Worm (Caenorhabditis elegans) whole organism, L4/young adult: ENCODE data around the gene EGAP9.3.

ENCODE experiments used
- W03F9.2 ChIP-seq: fragments of 150-350 bp; optimal IDR thresholded peaks from 2 replicates; lab custom pipeline; 2014; ENCODE audit warnings: missing biosample characterization, missing genetic modification characterization
- dao-5 ChIP-seq: sonication (generic microtip); optimal IDR thresholded peaks from 2 replicates; lab custom pipeline; 2016; ENCODE audit warnings: missing genotype, missing genetic modification characterization, moderate library complexity, missing compliant biosample characterization
- him-1 ChIP-seq: sonication (generic microtip); optimal IDR thresholded peaks from 2 replicates; lab custom pipeline; 2016; ENCODE audit warnings: missing genotype, missing genetic modification reagents, missing genetic modification characterization, missing compliant biosample characterization

DNA sequence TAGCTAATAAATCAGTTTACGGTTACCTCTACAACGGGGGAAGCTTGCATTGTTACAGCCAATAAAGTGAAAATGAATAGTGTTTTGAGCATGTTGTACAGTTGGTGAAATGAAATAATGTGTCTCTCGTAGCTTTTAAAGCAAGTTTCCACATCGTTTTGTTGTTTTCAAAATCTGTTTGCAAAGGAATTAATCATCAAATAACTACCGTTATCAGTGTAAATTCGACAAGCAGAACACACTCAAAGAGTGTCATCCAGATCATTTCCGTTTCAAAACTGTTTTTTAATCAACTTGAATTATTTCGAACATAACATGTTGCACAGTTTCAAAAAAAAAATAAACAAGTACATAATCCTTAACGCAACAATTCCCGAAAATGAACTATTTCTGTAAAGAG, 22.9 kb downstream of the EGAP9.3 start, which contains the start of gene spp-27:
- TF ChIP-seq dao-5 (tag; lab: Kevin White, UChicago) (no peak), W03F9.2 (no peak), him-1 (tag; lab: Kevin White, UChicago) (no peak)
